Worm (Caenorhabditis elegans) whole organism, young adult: Measurements from ENCODE around the gene tbx-2.

ENCODE experiments used
- B0035.1 ChIP-seq: sonication (generic microtip); optimal IDR thresholded peaks from 2 replicates; lab custom pipeline; 2016; ENCODE audit warnings: missing genetic modification characterization, mild to moderate bottlenecking, missing compliant biosample characterization, missing genotype, missing genetic modification reagents
- B0261.1 ChIP-seq: sonication (generic microtip); optimal IDR thresholded peaks from 2 replicates; lab custom pipeline; 2016; ENCODE audit warnings: mild to moderate bottlenecking, missing genetic modification characterization, moderate library complexity, missing compliant biosample characterization
- D2030.7 ChIP-seq: fragments of 200-800 bp; sonication (Bioruptor generic); IDR thresholded peaks from 2 replicates; pipeline ENCODE4 v1.3.6; 2022; ENCODE audit warnings: missing genetic modification reagents, missing genetic modification characterization, missing compliant biosample characterization
- F10E7.11 ChIP-seq: sonication (generic microtip); optimal IDR thresholded peaks from 2 replicates; lab custom pipeline; 2017; ENCODE audit warnings: mild to moderate bottlenecking, missing genetic modification characterization, moderate library complexity, missing compliant biosample characterization
- F52B5.7 ChIP-seq: sonication (generic microtip); optimal IDR thresholded peaks from 2 replicates; lab custom pipeline; 2016; ENCODE audit warnings: mild to moderate bottlenecking, missing genetic modification characterization, missing compliant biosample characterization
- F57A8.1 ChIP-seq: fragments of 200-800 bp; sonication (Bioruptor generic); optimal IDR thresholded peaks from 2 replicates; lab custom pipeline; 2018; ENCODE audit warnings: mild to moderate bottlenecking, missing genetic modification characterization, moderate library complexity, missing compliant biosample characterization
- T26A5.8 ChIP-seq: sonication (generic microtip); optimal IDR thresholded peaks from 2 replicates; lab custom pipeline; 2016; ENCODE audit warnings: missing genetic modification characterization, missing compliant biosample characterization
- Y67H2A.10 ChIP-seq: fragments of 200-800 bp; sonication (Bioruptor generic); conservative IDR thresholded peaks from 2 replicates; pipeline ENCODE4 v1.3.6; 2022; ENCODE audit warnings: missing genetic modification reagents, missing genetic modification characterization, missing compliant biosample characterization
- Y79H2A.3 ChIP-seq: fragments of 200-800 bp; sonication (Bioruptor generic); conservative IDR thresholded peaks from 2 replicates; pipeline ENCODE4 v1.3.6; 2022; ENCODE audit warnings: missing genetic modification reagents, missing genetic modification characterization, missing compliant biosample characterization
- aptf-2 ChIP-seq: fragments of 200-800 bp; sonication (Bioruptor generic); conservative IDR thresholded peaks from 2 replicates; pipeline ENCODE4 v1.3.6; 2022; ENCODE audit warnings: missing genetic modification reagents, missing genetic modification characterization, missing compliant biosample characterization
- atf-7 ChIP-seq: sonication (generic microtip); optimal IDR thresholded peaks from 2 replicates; lab custom pipeline; 2017; ENCODE audit warnings: mild to moderate bottlenecking, missing genetic modification characterization, missing compliant biosample characterization
- attf-3 ChIP-seq: fragments of 200-800 bp; sonication (Bioruptor generic); conservative IDR thresholded peaks from 2 replicates; pipeline ENCODE4 v1.3.6; 2022; ENCODE audit warnings: missing genetic modification reagents, missing genetic modification characterization, missing compliant biosample characterization
- cebp-1 ChIP-seq, 2 experiments: fragments of 200-800 bp in 1 of 2; sonication (Bioruptor generic) in 1 of 2; sonication (generic microtip) in 1 of 2; IDR thresholded peaks in 1 of 2; optimal IDR thresholded peaks in 1 of 2; 2 replicates each; pipeline versions ENCODE4 v1.3.6 to Lab custom; 2017 to 2022; ENCODE audit warnings: missing compliant biosample characterization in 2 of 2, missing genetic modification characterization in 2 of 2, mild to moderate bottlenecking in 1 of 2, missing genetic modification reagents in 1 of 2, moderate library complexity in 1 of 2
- ceh-100 ChIP-seq: fragments of 200-800 bp; sonication (Bioruptor generic); IDR thresholded peaks from 2 replicates; pipeline ENCODE4 v1.3.6; 2022; ENCODE audit warnings: missing genetic modification reagents, missing genetic modification characterization, missing compliant biosample characterization
- ceh-40 ChIP-seq: fragments of 200-800 bp; sonication (Bioruptor generic); IDR thresholded peaks from 2 replicates; pipeline ENCODE4 v1.3.6; 2022; ENCODE audit warnings: missing genetic modification characterization, missing compliant biosample characterization
- die-1 ChIP-seq: sonication (generic microtip); optimal IDR thresholded peaks from 2 replicates; lab custom pipeline; 2016; ENCODE audit warnings: missing genotype, mild to moderate bottlenecking, missing genetic modification characterization, missing compliant biosample characterization
- dox-1 ChIP-seq: fragments of 200-800 bp; sonication (Bioruptor generic); IDR thresholded peaks from 2 replicates; pipeline ENCODE4 v1.3.6; 2022; ENCODE audit warnings: missing genetic modification reagents, missing genetic modification characterization, missing compliant biosample characterization
- dpff-1 ChIP-seq: sonication (generic microtip); optimal IDR thresholded peaks from 2 replicates; lab custom pipeline; 2017; ENCODE audit warnings: mild to moderate bottlenecking, missing genetic modification characterization, missing compliant biosample characterization
- egrh-3 ChIP-seq: fragments of 200-800 bp; sonication (Bioruptor generic); IDR thresholded peaks from 2 replicates; pipeline ENCODE4 v1.3.6; 2022; ENCODE audit warnings: missing genetic modification reagents, missing genetic modification characterization, missing compliant biosample characterization
- gei-17 ChIP-seq: fragments of 200-800 bp; sonication (Bioruptor generic); optimal IDR thresholded peaks from 2 replicates; lab custom pipeline; 2018; ENCODE audit warnings: mild to moderate bottlenecking, missing genetic modification characterization, missing compliant biosample characterization
- hmg-1.2 ChIP-seq: fragments of 200-800 bp; sonication (Bioruptor generic); IDR thresholded peaks from 2 replicates; pipeline ENCODE4 v1.3.6; 2022; ENCODE audit warnings: missing genetic modification reagents, missing genetic modification characterization, missing compliant biosample characterization
- hrde-1 ChIP-seq: sonication (generic microtip); optimal IDR thresholded peaks from 2 replicates; lab custom pipeline; 2016; ENCODE audit warnings: missing genetic modification characterization, mild to moderate bottlenecking, missing compliant biosample characterization, moderate library complexity, missing genotype, missing genetic modification reagents, borderline replicate concordance
- lin-40 ChIP-seq: sonication (generic microtip); optimal IDR thresholded peaks from 2 replicates; lab custom pipeline; 2016; ENCODE audit warnings: missing genetic modification characterization, mild to moderate bottlenecking, missing compliant biosample characterization, missing genotype, missing genetic modification reagents
- lir-1 ChIP-seq: fragments of 200-800 bp; sonication (Bioruptor generic); conservative IDR thresholded peaks from 2 replicates; pipeline ENCODE4 v1.3.6; 2022; ENCODE audit warnings: missing genetic modification reagents, missing genetic modification characterization, missing compliant biosample characterization
- lsy-27 ChIP-seq: sonication (generic microtip); optimal IDR thresholded peaks from 2 replicates; lab custom pipeline; 2017; ENCODE audit warnings: missing genetic modification characterization, mild to moderate bottlenecking, missing compliant biosample characterization, antibody characterized with exemption, missing genotype, borderline replicate concordance; ENCODE audit not compliant: insufficient read depth
- madf-10 ChIP-seq: sonication (generic microtip); optimal IDR thresholded peaks from 2 replicates; lab custom pipeline; 2016; ENCODE audit warnings: mild to moderate bottlenecking, missing genetic modification characterization, missing compliant biosample characterization
- madf-6 ChIP-seq: fragments of 200-800 bp; sonication (Bioruptor generic); IDR thresholded peaks from 2 replicates; pipeline ENCODE4 v1.3.6; 2022; ENCODE audit warnings: missing genetic modification reagents, missing genetic modification characterization, missing compliant biosample characterization
- mcd-1 ChIP-seq: fragments of 200-800 bp; sonication (Bioruptor generic); IDR thresholded peaks from 2 replicates; pipeline ENCODE4 v1.3.6; 2022; ENCODE audit warnings: missing genetic modification reagents, missing genetic modification characterization, missing compliant biosample characterization
- mes-4 ChIP-seq: sonication (generic microtip); optimal IDR thresholded peaks from 2 replicates; lab custom pipeline; 2016; ENCODE audit warnings: missing genotype, missing genetic modification characterization, missing compliant biosample characterization
- nfyb-1 ChIP-seq: fragments of 200-800 bp; sonication (Bioruptor generic); IDR thresholded peaks from 2 replicates; pipeline ENCODE4 v1.3.6; 2022; ENCODE audit warnings: missing genetic modification reagents, missing genetic modification characterization, missing compliant biosample characterization
- nhr-120 ChIP-seq: fragments of 200-800 bp; sonication (Bioruptor generic); IDR thresholded peaks from 2 replicates; pipeline ENCODE4 v1.3.6; 2022; ENCODE audit warnings: missing genetic modification characterization, missing compliant biosample characterization
- nhr-179 ChIP-seq: sonication (generic microtip); optimal IDR thresholded peaks from 2 replicates; lab custom pipeline; 2016; ENCODE audit warnings: mild to moderate bottlenecking, missing genetic modification characterization, missing compliant biosample characterization
- nhr-27 ChIP-seq: fragments of 200-800 bp; sonication (Bioruptor generic); optimal IDR thresholded peaks from 2 replicates; lab custom pipeline; 2018; ENCODE audit warnings: mild to moderate bottlenecking, missing genetic modification characterization, moderate library complexity, missing compliant biosample characterization
- nhr-80 ChIP-seq: sonication (generic microtip); optimal IDR thresholded peaks from 2 replicates; lab custom pipeline; 2016; ENCODE audit warnings: missing genetic modification characterization, missing compliant biosample characterization
- rec-8 ChIP-seq, 2 experiments: sonication (generic microtip); optimal IDR thresholded peaks; 2 replicates each; lab custom pipeline; 2016; ENCODE audit warnings: mild to moderate bottlenecking in 2 of 2, missing genetic modification characterization in 2 of 2, missing genetic modification reagents in 2 of 2, missing genotype in 2 of 2, missing biosample characterization in 1 of 2, missing compliant biosample characterization in 1 of 2, moderate library complexity in 1 of 2
- repo-1 ChIP-seq: sonication (generic microtip); optimal IDR thresholded peaks from 2 replicates; lab custom pipeline; 2017; ENCODE audit warnings: mild to moderate bottlenecking, missing genetic modification characterization, missing compliant biosample characterization
- snpc-1.1 ChIP-seq: sonication (generic microtip); optimal IDR thresholded peaks from 2 replicates; lab custom pipeline; 2017; ENCODE audit warnings: missing genetic modification characterization, mild to moderate bottlenecking, missing compliant biosample characterization, antibody characterized with exemption, moderate library complexity, missing genotype, missing genetic modification reagents; ENCODE audit not compliant: insufficient read depth
- tbp1 ChIP-seq: fragments of 200-800 bp; sonication (Bioruptor generic); optimal IDR thresholded peaks from 2 replicates; lab custom pipeline; 2018; ENCODE audit warnings: mild to moderate bottlenecking, missing genetic modification characterization, missing compliant biosample characterization
- tlf-1 ChIP-seq: fragments of 200-800 bp; sonication (Bioruptor generic); optimal IDR thresholded peaks from 2 replicates; lab custom pipeline; 2018; ENCODE audit warnings: mild to moderate bottlenecking, missing genetic modification characterization, missing compliant biosample characterization
- unc-62 ChIP-seq: fragments of 150-350 bp; optimal IDR thresholded peaks from 2 replicates; lab custom pipeline; 2014; ENCODE audit warnings: missing biosample characterization, missing genetic modification reagents, missing genetic modification characterization
- zfh-2 ChIP-seq: fragments of 200-800 bp; sonication (Bioruptor generic); conservative IDR thresholded peaks from 2 replicates; pipeline ENCODE4 v1.3.6; 2022; ENCODE audit warnings: missing genetic modification reagents, missing genetic modification characterization, missing compliant biosample characterization
- zim-3 ChIP-seq: sonication (generic microtip); optimal IDR thresholded peaks from 2 replicates; lab custom pipeline; 2017; ENCODE audit warnings: mild to moderate bottlenecking, missing genetic modification characterization, moderate library complexity, missing compliant biosample characterization
- ztf-18 ChIP-seq: sonication (generic microtip); optimal IDR thresholded peaks from 2 replicates; lab custom pipeline; 2016; ENCODE audit warnings: missing genotype, mild to moderate bottlenecking, missing genetic modification characterization, missing compliant biosample characterization
- ztf-28 ChIP-seq: fragments of 200-800 bp; sonication (Bioruptor generic); IDR thresholded peaks from 2 replicates; pipeline ENCODE4 v1.3.6; 2022; ENCODE audit warnings: missing genetic modification reagents, missing genetic modification characterization, missing compliant biosample characterization
- ztf-6 ChIP-seq: fragments of 200-800 bp; sonication (Bioruptor generic); IDR thresholded peaks from 2 replicates; pipeline ENCODE4 v1.3.6; 2022; ENCODE audit warnings: missing genetic modification reagents, missing genetic modification characterization, missing compliant biosample characterization

tbx-2 gene

ce11 chrIII:5136033-5136597 lies at the start of gene tbx-2:
tbx-2 (minus strand) TSS chrIII:5136296.
- TF ChIP-seq nhr-80 (peak; percentile 45), lir-1 (no peak), nhr-27 (tag; lab: Kevin White, UChicago) (no peak), Y79H2A.3 (GFP tag; lab: Robert Waterston, UW) (no peak), zim-3 (tag; lab: Kevin White, UChicago) (no peak), madf-6 (GFP tag; lab: Robert Waterston, UW) (no peak), zfh-2 (peak; percentile 64), madf-10 (tag; lab: Kevin White, UChicago) (no peak), egrh-3 (GFP tag; lab: Robert Waterston, UW) (0 out of 2 replicates have a peak, but pooled peaks have one; percentile 32), ztf-6 (GFP tag; lab: Robert Waterston, UW) (no peak), hrde-1 (no peak), nfyb-1 (GFP tag; lab: Robert Waterston, UW) (peak; percentile 81; the same call in 1 of the 2 replicates), F10E7.11 (no peak), attf-3 (no peak), cebp-1 (GFP tag; IDR thresholded peaks at IDR 0.05; lab: Robert Waterston, UW) (no peak), cebp-1 (tag; optimal IDR thresholded peaks at IDR 0.05; lab: Kevin White, UChicago) (peak; percentile 1), die-1 (tag; lab: Kevin White, UChicago) (no peak), D2030.7 (GFP tag; lab: Robert Waterston, UW) (no peak), dox-1 (GFP tag; lab: Robert Waterston, UW) (peak; percentile 45), ztf-18 (tag; lab: Kevin White, UChicago) (no peak)
- TF ChIP-seq, all 124 proteins: peak for 6

ce11 chrIII:5185620-5186019 lies 49.5 kb upstream of the tbx-2 start, which contains the start of gene pup-2:
pup-2 (plus strand) TSS chrIII:5185920.
- TF ChIP-seq repo-1 (tag; lab: Kevin White, UChicago) (no peak), snpc-1.1 (tag; lab: Kevin White, UChicago) (no peak), B0035.1 (tag; lab: Kevin White, UChicago) (no peak), nhr-179 (tag; lab: Kevin White, UChicago) (no peak), nhr-27 (tag; lab: Kevin White, UChicago) (no peak), hmg-1.2 (GFP tag; lab: Robert Waterston, UW) (no peak), ceh-40 (GFP tag; lab: Robert Waterston, UW) (no peak), nhr-120 (no peak), mes-4 (tag; lab: Kevin White, UChicago) (no peak), unc-62 (GFP tag; lab: Kevin White, UChicago) (no peak), lin-40 (tag; lab: Kevin White, UChicago) (no peak), Y79H2A.3 (GFP tag; lab: Robert Waterston, UW) (no peak)

ce11 chrIII:5183372-5183771 lies 47.3 kb upstream of the tbx-2 start:
- TF ChIP-seq tbp1 (GFP tag; lab: Kevin White, UChicago) (no peak), lsy-27 (tag; lab: Kevin White, UChicago) (no peak), ztf-28 (no peak), rec-8 (tag; optimal IDR thresholded peaks at IDR 0.05; lab: Kevin White, UChicago) (no peak), mcd-1 (no peak), gei-17 (GFP tag; lab: Kevin White, UChicago) (no peak), B0261.1 (no peak), ceh-100 (GFP tag; lab: Robert Waterston, UW) (no peak), tlf-1 (no peak), F57A8.1 (GFP tag; lab: Kevin White, UChicago) (no peak), dpff-1 (tag; lab: Kevin White, UChicago) (no peak), Y67H2A.10 (GFP tag; lab: Robert Waterston, UW) (no peak), aptf-2 (no peak), F52B5.7 (no peak), T26A5.8 (tag; lab: Kevin White, UChicago) (no peak), cebp-1 (GFP tag; IDR thresholded peaks at IDR 0.05; lab: Robert Waterston, UW) (no peak), cebp-1 (tag; optimal IDR thresholded peaks at IDR 0.05; lab: Kevin White, UChicago) (no peak), ztf-18 (tag; lab: Kevin White, UChicago) (no peak), atf-7 (tag; lab: Kevin White, UChicago) (no peak)
